Fruit fly (Drosophila melanogaster) whole organism, embryonic: ENCODE results near the gene CG5050.

Experiments
- Atf-2 ChIP-seq: fragments of 200-800 bp; sonication (Bioruptor generic); optimal IDR thresholded peaks from 2 replicates; lab custom pipeline; 2016; ENCODE audit warnings: missing biosample characterization, missing genetic modification characterization
- CG10147 ChIP-seq: fragments of 200-800 bp; sonication (Bioruptor generic); optimal IDR thresholded peaks from 2 replicates; lab custom pipeline; 2019; ENCODE audit warnings: missing biosample characterization, mild to moderate bottlenecking, missing genetic modification characterization, moderate library complexity
- CG18262 ChIP-seq: fragments of 200-800 bp; optimal IDR thresholded peaks from 3 replicates; lab custom pipeline; 2019; ENCODE audit warnings: missing biosample characterization, mild to moderate bottlenecking, missing genetic modification characterization, moderate library complexity
- CG31388 ChIP-seq: fragments of 200-800 bp; sonication (Bioruptor generic); optimal IDR thresholded peaks from 2 replicates; lab custom pipeline; 2016; ENCODE audit warnings: missing biosample characterization, missing genetic modification characterization
- CG3995 ChIP-seq: fragments of 200-800 bp; sonication (Bioruptor generic); optimal IDR thresholded peaks from 3 replicates; lab custom pipeline; 2016; ENCODE audit warnings: missing biosample characterization, missing genetic modification characterization
- Dp ChIP-seq: fragments of 200-800 bp; sonication (Bioruptor generic); optimal IDR thresholded peaks from 2 replicates; lab custom pipeline; 2018; ENCODE audit warnings: missing biosample characterization, mild to moderate bottlenecking, missing genetic modification characterization, moderate library complexity
- Gsc ChIP-seq: fragments of 200-800 bp; sonication (Bioruptor generic); IDR thresholded peaks from 2 replicates; pipeline ENCODE4 v1.3.6; 2022; ENCODE audit warnings: missing biosample characterization, missing genetic modification characterization
- Scr ChIP-seq: fragments of 200-800 bp; sonication (Bioruptor generic); IDR thresholded peaks from 2 replicates; pipeline ENCODE4 v1.3.6; 2022; ENCODE audit warnings: missing biosample characterization, missing genetic modification characterization; ENCODE audit not compliant: partially characterized antibody
- aop ChIP-seq: fragments of 200-800 bp; sonication (Bioruptor generic); IDR thresholded peaks from 2 replicates; pipeline ENCODE4 v1.3.6; 2022; ENCODE audit warnings: missing biosample characterization, missing genetic modification characterization
- croc ChIP-seq: fragments of 200-800 bp; sonication (Bioruptor generic); conservative IDR thresholded peaks from 3 replicates; pipeline ENCODE4 v1.3.6; 2022; ENCODE audit warnings: missing biosample characterization, missing genetic modification characterization
- dati ChIP-seq: fragments of 200-800 bp; sonication (Bioruptor generic); IDR thresholded peaks from 2 replicates; pipeline ENCODE4 v1.3.6; 2022; ENCODE audit warnings: missing biosample characterization, missing genetic modification characterization
- mirr ChIP-seq: fragments of 200-800 bp; sonication (Bioruptor generic); optimal IDR thresholded peaks from 3 replicates; lab custom pipeline; 2018; ENCODE audit warnings: missing biosample characterization, mild to moderate bottlenecking, missing genetic modification characterization
- sima ChIP-seq: fragments of 200-800 bp; sonication (Bioruptor generic); optimal IDR thresholded peaks from 2 replicates; lab custom pipeline; 2016; ENCODE audit warnings: missing biosample characterization, missing genetic modification characterization

DNA sequence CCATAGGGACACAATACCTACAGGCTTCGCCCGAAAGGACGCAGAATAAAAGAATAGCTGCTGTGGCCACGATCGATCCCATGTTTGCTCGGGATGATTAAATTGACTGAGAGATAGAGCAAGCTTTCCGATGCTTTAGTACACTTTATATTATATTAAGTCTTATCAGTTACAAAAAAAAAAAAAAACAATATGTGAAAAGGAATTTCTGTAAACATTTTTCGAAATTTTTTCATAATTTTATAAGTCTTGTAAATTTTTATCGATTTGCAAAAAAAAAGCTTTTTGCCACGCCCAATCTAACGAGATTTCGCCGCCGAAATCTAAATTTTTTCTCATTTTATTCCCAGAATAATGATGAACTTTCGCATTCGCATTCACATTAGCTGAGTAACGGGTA, 5.2 kb downstream of the CG5050 start, which contains the start of gene CG18563:
- TF ChIP-seq Dp (GFP tag; lab: Kevin White, UChicago) (no peak), CG18262 (tag; lab: Kevin White, UChicago) (no peak), Atf-2 (no peak), Scr (no peak), sima (GFP tag; lab: Kevin White, UChicago) (no peak), dati (GFP tag; lab: Robert Waterston, UW) (no peak), CG10147 (GFP tag; lab: Kevin White, UChicago) (no peak), Gsc (GFP tag; lab: Robert Waterston, UW) (no peak), CG3995 (GFP tag; lab: Kevin White, UChicago) (no peak), CG31388 (GFP tag; lab: Kevin White, UChicago) (no peak), croc (no peak), aop (GFP tag; lab: Robert Waterston, UW) (no peak), mirr (GFP tag; lab: Kevin White, UChicago) (no peak)
